Fruit fly (Drosophila melanogaster) whole organism, wandering third instar larva: ENCODE results near the gene CG31287.

Experiments used
- Abd-B ChIP-seq: fragments of >200 bp; optimal IDR thresholded peaks from 2 replicates; lab custom pipeline; 2017; ENCODE audit warnings: missing biosample characterization, missing genetic modification characterization
- CG32264 ChIP-seq: fragments of 200-800 bp; sonication (Bioruptor generic); optimal IDR thresholded peaks from 2 replicates; lab custom pipeline; 2016; ENCODE audit warnings: missing biosample characterization, missing genetic modification characterization
- CG9705 ChIP-seq: fragments of 200-800 bp; sonication (Bioruptor generic); optimal IDR thresholded peaks from 2 replicates; lab custom pipeline; 2018; ENCODE audit warnings: missing biosample characterization, mild to moderate bottlenecking, missing genetic modification characterization
- Dif ChIP-seq: fragments of 200-275, 200-300 bp; sonication (Bioruptor generic); optimal IDR thresholded peaks from 2 replicates; lab custom pipeline; 2018; ENCODE audit warnings: missing biosample characterization, missing genetic modification characterization; ENCODE audit not compliant: partially characterized antibody
- GATAd ChIP-seq: sonication (Bioruptor generic); optimal IDR thresholded peaks from 2 replicates; lab custom pipeline; 2016; ENCODE audit warnings: missing biosample characterization, missing genetic modification characterization
- HLH106 ChIP-seq: fragments of 200-800 bp; optimal IDR thresholded peaks from 3 replicates; lab custom pipeline; 2019; ENCODE audit warnings: missing biosample characterization, mild to moderate bottlenecking, missing genetic modification characterization, moderate library complexity
- Hnf4 ChIP-seq: fragments of 200-800 bp; sonication (Bioruptor generic); optimal IDR thresholded peaks from 2 replicates; lab custom pipeline; 2016; ENCODE audit warnings: missing biosample characterization, mild to moderate bottlenecking, missing genetic modification characterization
- Hr78 ChIP-seq: fragments of >200 bp; optimal IDR thresholded peaks from 2 replicates; lab custom pipeline; 2017; ENCODE audit warnings: missing biosample characterization, missing genetic modification characterization
- Hr83 ChIP-seq: fragments of 200-300 bp; sonication (Bioruptor generic); optimal IDR thresholded peaks from 2 replicates; lab custom pipeline; 2016; ENCODE audit warnings: missing biosample characterization, mild to moderate bottlenecking, missing genetic modification characterization, moderate library complexity; ENCODE audit not compliant: poor library complexity, severe bottlenecking
- Mio ChIP-seq: sonication (Bioruptor generic); optimal IDR thresholded peaks from 2 replicates; lab custom pipeline; 2016; ENCODE audit warnings: missing biosample characterization, missing genetic modification characterization
- Myc ChIP-seq: fragments of >200 bp; optimal IDR thresholded peaks from 2 replicates; lab custom pipeline; 2017
- N ChIP-seq: fragments of >200 bp; optimal IDR thresholded peaks from 2 replicates; lab custom pipeline; 2018; ENCODE audit warnings: missing biosample characterization, missing external identifiers, missing genetic modification characterization
- Rel ChIP-seq, 2 experiments: fragments of 200-800 bp; sonication (Bioruptor generic) in 1 of 2; optimal IDR thresholded peaks; 2 replicates in 1 of 2; 3 replicates in 1 of 2; lab custom pipeline; 2016 to 2019; ENCODE audit warnings: mild to moderate bottlenecking in 2 of 2, missing biosample characterization in 2 of 2, missing genetic modification characterization in 2 of 2, moderate library complexity in 1 of 2
- Sp1 ChIP-seq: fragments of 200-800 bp; sonication (Bioruptor generic); optimal IDR thresholded peaks from 3 replicates; lab custom pipeline; 2019; ENCODE audit warnings: missing biosample characterization, mild to moderate bottlenecking, missing genetic modification characterization, moderate library complexity
- Vsx2 ChIP-seq: fragments of 200-300, 225-300 bp; sonication (Bioruptor generic); optimal IDR thresholded peaks from 2 replicates; lab custom pipeline; 2018; ENCODE audit warnings: missing biosample characterization, missing genetic modification characterization; ENCODE audit not compliant: partially characterized antibody
- brk ChIP-seq: fragments of 200-800 bp; sonication (Bioruptor generic); optimal IDR thresholded peaks from 2 replicates; lab custom pipeline; 2016; ENCODE audit warnings: missing biosample characterization, mild to moderate bottlenecking, missing genetic modification characterization
- dl ChIP-seq, 2 experiments: fragments of 175-275, 200-275 bp in 1 of 2; fragments of 200-275 bp in 1 of 2; sonication (Bioruptor generic); optimal IDR thresholded peaks; lab custom pipeline; 2018; ENCODE audit warnings: mild to moderate bottlenecking in 2 of 2, missing biosample characterization in 2 of 2, missing genetic modification characterization in 2 of 2, moderate library complexity in 2 of 2; ENCODE audit not compliant: partially characterized antibody in 2 of 2, insufficient read depth in 1 of 2
- dmrt93B ChIP-seq: fragments of 200-800 bp; sonication (Bioruptor generic); optimal IDR thresholded peaks from 2 replicates; lab custom pipeline; 2018; ENCODE audit warnings: missing biosample characterization, mild to moderate bottlenecking, missing genetic modification characterization
- dsf ChIP-seq: sonication (Bioruptor generic); optimal IDR thresholded peaks from 2 replicates; lab custom pipeline; 2016; ENCODE audit warnings: missing biosample characterization, missing genetic modification characterization, borderline replicate concordance
- ey ChIP-seq: fragments of 200-800 bp; sonication (Bioruptor generic); optimal IDR thresholded peaks from 2 replicates; lab custom pipeline; 2016; ENCODE audit warnings: missing biosample characterization, missing genetic modification characterization
- foxo ChIP-seq, 2 experiments: fragments of 200-800 bp; sonication (Bioruptor generic); optimal IDR thresholded peaks; 2 replicates in 1 of 2; 3 replicates in 1 of 2; lab custom pipeline; 2016 to 2017; ENCODE audit warnings: missing biosample characterization in 2 of 2, missing genetic modification characterization in 2 of 2
- fru ChIP-seq: fragments of 200-800 bp; sonication (Bioruptor generic); optimal IDR thresholded peaks from 3 replicates; lab custom pipeline; 2016; ENCODE audit warnings: missing biosample characterization, mild to moderate bottlenecking, missing genetic modification characterization
- h ChIP-seq: fragments of 200-800 bp; sonication (Bioruptor generic); optimal IDR thresholded peaks from 3 replicates; lab custom pipeline; 2016; ENCODE audit warnings: missing biosample characterization, mild to moderate bottlenecking, missing genetic modification characterization
- jim ChIP-seq: fragments of 175-275, 200-325 bp; sonication (Bioruptor generic); optimal IDR thresholded peaks from 2 replicates; lab custom pipeline; 2016; ENCODE audit warnings: missing biosample characterization, mild to moderate bottlenecking, missing genetic modification characterization
- lola ChIP-seq: fragments of >200 bp; optimal IDR thresholded peaks from 2 replicates; lab custom pipeline; 2017; ENCODE audit warnings: missing biosample characterization, missing genetic modification characterization
- pan ChIP-seq: fragments of >200 bp; optimal IDR thresholded peaks from 2 replicates; lab custom pipeline; 2017
- psq ChIP-seq: fragments of 200-800 bp; sonication (Bioruptor generic); optimal IDR thresholded peaks from 3 replicates; lab custom pipeline; 2017; ENCODE audit warnings: missing biosample characterization, mild to moderate bottlenecking, missing genetic modification characterization, moderate library complexity
- rgr ChIP-seq: fragments of 200-800 bp; sonication (Bioruptor generic); optimal IDR thresholded peaks from 3 replicates; lab custom pipeline; 2016; ENCODE audit warnings: missing biosample characterization, mild to moderate bottlenecking, missing genetic modification characterization
- sage ChIP-seq: fragments of 200-800 bp; sonication (Bioruptor generic); optimal IDR thresholded peaks from 2 replicates; lab custom pipeline; 2016; ENCODE audit warnings: missing biosample characterization, mild to moderate bottlenecking, missing genetic modification characterization
- sv ChIP-seq: fragments of 200-800 bp; sonication (Bioruptor generic); optimal IDR thresholded peaks from 3 replicates; lab custom pipeline; 2016; ENCODE audit warnings: missing biosample characterization, missing genetic modification characterization
- tai ChIP-seq: sonication (Bioruptor generic); optimal IDR thresholded peaks from 2 replicates; lab custom pipeline; 2016; ENCODE audit warnings: missing biosample characterization, missing genetic modification characterization
- usp ChIP-seq: fragments of >200 bp; optimal IDR thresholded peaks from 2 replicates; lab custom pipeline; 2017; ENCODE audit warnings: missing biosample characterization, missing genetic modification characterization

CG31287 gene

DNA sequence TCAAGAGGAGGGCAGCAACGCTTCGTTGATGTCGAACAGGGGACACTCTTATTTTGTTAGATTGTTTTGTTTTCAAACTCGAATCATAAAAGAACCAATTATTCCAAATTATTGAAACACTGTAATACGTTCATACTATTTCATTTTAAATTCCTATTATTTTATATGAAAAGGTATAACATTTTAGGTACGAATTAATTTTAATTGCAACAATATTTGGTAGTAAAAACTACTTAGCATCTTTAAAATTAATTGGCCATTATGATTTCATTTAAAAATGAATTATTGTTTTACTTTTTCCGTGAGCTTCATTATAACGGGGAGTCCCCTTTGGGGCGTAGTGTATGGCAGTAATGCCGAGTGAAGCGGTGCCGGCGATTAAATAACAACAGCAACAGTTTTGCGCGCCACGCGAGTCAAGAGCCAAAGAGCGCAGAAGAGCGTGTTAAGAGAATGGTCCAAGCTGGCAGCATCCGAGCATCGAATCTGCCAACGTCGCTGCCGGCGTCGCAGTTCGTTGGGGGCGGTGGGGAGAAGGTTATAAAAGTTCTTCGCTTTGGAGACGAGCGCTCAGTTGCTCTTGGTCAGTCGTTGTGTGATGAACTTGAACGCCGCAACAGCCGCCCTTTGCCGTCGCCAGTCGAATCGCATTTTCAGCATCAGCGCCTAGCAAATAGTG is 45.5 kb upstream of the CG31287 start (continued):
- TF ChIP-seq Hr78 (GFP tag; lab: Kevin White, UChicago) (no peak), Rel (GFP tag; optimal IDR thresholded peaks at IDR 0.05; lab: Kevin White, UChicago) (no peak), Rel (tag; optimal IDR thresholded peaks at IDR 0.05; lab: Kevin White, UChicago) (peak; percentile 89), dmrt93B (GFP tag; lab: Kevin White, UChicago) (peak; percentile 33), sv (GFP tag; lab: Kevin White, UChicago) (peak; percentile 33), Hr83 (no peak), CG9705 (GFP tag; lab: Kevin White, UChicago) (no peak), HLH106 (tag; lab: Kevin White, UChicago) (peak; percentile 61), fru (GFP tag; lab: Kevin White, UChicago) (peak; percentile 97)

DNA sequence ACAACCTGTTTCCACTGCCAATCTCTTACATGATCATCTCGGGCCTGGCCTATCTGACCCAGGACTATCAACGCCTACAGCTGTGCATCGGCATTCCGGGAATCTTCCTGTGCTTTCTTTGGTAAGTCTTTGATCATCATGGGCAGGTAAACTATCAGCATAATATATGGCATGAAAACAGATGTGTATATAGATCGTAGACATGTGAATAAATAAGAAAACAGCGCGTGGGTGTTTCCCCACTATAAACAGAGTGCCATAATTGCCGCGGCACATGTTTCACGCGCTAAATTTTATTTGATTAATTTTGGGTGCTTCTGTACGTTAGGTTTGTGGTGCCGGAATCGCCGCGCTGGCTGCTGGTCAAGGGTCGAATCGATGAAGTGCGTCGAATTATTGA is 35.1 kb upstream of the CG31287 start:
- TF ChIP-seq ey (GFP tag; lab: Kevin White, UChicago): no peak
- no peak for TF ChIP-seq Hnf4
- no peak for TF ChIP-seq foxo (GFP tag; optimal IDR thresholded peaks at IDR 0.05; lab: Kevin White, UChicago)
- no peak for TF ChIP-seq usp (GFP tag; lab: Kevin White, UChicago)
- no peak for TF ChIP-seq tai
- no peak for TF ChIP-seq fru (GFP tag; lab: Kevin White, UChicago)
- no peak for TF ChIP-seq CG32264 (GFP tag; lab: Kevin White, UChicago)
- no peak for TF ChIP-seq dmrt93B (GFP tag; lab: Kevin White, UChicago)
- TF ChIP-seq GATAd: no peak
- no peak for TF ChIP-seq dsf (GFP tag; lab: Kevin White, UChicago)
- no peak for TF ChIP-seq psq (GFP tag; lab: Kevin White, UChicago)

dm6 chr3R:16171747-16172146 is 31.4 kb upstream of the CG31287 start, which contains the start of gene CG8925:
Gene CG8925 (plus strand): TSS chr3R:16171991.
- no peak for TF ChIP-seq sv (GFP tag; lab: Kevin White, UChicago)
- no peak for TF ChIP-seq Hr78 (GFP tag; lab: Kevin White, UChicago)
- TF ChIP-seq lola (GFP tag; lab: Kevin White, UChicago): no peak

DNA sequence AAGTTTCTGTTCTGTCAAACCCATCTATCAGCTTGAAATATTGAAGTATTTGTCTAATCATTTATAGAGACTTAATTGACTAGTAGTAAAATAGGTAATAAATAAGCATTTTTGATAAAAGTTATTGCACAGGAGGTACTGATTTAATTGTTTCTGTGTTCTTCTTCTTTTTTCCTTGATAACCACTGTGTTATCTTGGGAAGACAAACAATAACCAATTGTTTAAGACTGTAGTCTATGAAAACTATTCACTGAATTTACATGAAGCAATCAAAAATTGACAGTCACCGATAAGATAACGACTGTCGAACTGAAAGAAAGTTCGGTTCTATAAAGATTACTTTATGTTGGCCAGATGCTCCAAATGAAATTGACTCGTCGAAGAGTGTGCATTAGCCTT is 29.7 kb upstream of the CG31287 start:
- TF ChIP-seq Dif (GFP tag; lab: Kevin White, UChicago) (no peak), ey (GFP tag; lab: Kevin White, UChicago) (no peak), h (GFP tag; lab: Kevin White, UChicago) (no peak), Hr83 (no peak), Vsx2 (GFP tag; lab: Kevin White, UChicago) (no peak), psq (GFP tag; lab: Kevin White, UChicago) (no peak), Abd-B (GFP tag; lab: Kevin White, UChicago) (no peak), Myc (lab: Kevin White, UChicago) (no peak), GATAd (no peak), CG9705 (GFP tag; lab: Kevin White, UChicago) (no peak), Hnf4 (no peak), Mio (GFP tag; lab: Kevin White, UChicago) (no peak), foxo (GFP tag; optimal IDR thresholded peaks at IDR 0.05; lab: Kevin White, UChicago) (no peak), brk (no peak), rgr (GFP tag; lab: Kevin White, UChicago) (no peak), sage (GFP tag; lab: Kevin White, UChicago) (no peak), jim (GFP tag; lab: Kevin White, UChicago) (no peak), dl (GFP tag; optimal IDR thresholded peaks at IDR 0.05; lab: Kevin White, UChicago; ENCODE audit: insufficient read depth in 1 of 2, partially characterized antibody in 2 of 2) (no peak), Sp1 (GFP tag; lab: Kevin White, UChicago) (no peak)

DNA sequence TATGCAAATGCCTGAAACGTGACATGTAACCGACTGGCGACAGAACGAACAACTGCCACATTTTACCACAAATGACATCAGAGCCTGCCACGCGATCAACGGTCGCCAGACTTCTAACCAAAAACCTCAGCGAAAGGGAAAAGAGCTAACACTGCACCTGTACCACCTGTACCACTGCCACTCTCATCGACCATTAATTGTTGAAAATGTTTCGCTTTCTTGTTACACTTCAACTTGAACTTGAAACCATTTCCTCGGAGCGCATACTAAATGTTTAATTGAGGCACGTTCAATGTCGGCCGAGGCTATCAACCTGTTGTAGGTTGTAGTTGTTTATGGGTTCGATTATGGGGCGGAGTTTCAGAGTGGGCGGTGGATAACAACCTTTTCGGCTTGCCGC is 26.6 kb upstream of the CG31287 start:
- no peak for TF ChIP-seq CG9705 (GFP tag; lab: Kevin White, UChicago)
- no peak for TF ChIP-seq pan
- no peak for TF ChIP-seq Mio (GFP tag; lab: Kevin White, UChicago)
- TF ChIP-seq N: no peak
- TF ChIP-seq Hnf4: no peak
- no peak for TF ChIP-seq Vsx2 (GFP tag; lab: Kevin White, UChicago)
- no peak for TF ChIP-seq Myc (lab: Kevin White, UChicago)
- no peak for TF ChIP-seq foxo (GFP tag; optimal IDR thresholded peaks at IDR 0.05; lab: Kevin White, UChicago)
- no peak for TF ChIP-seq h (GFP tag; lab: Kevin White, UChicago)
- no peak for TF ChIP-seq brk
